Fruit fly (Drosophila melanogaster) whole organism, embryonic: Measurements from ENCODE around the gene Gcat.
A peak's percentile ranks its signal among the peaks of the same experiment; 100 is the strongest.

Experiments
- B-H2 ChIP-seq: fragments of 200-800 bp; sonication (Bioruptor generic); optimal IDR thresholded peaks from 2 replicates; lab custom pipeline; 2018; ENCODE audit warnings: missing biosample characterization, mild to moderate bottlenecking, missing genetic modification characterization
- CG13287 ChIP-seq: fragments of 200-800 bp; sonication (Bioruptor generic); IDR thresholded peaks from 2 replicates; pipeline ENCODE4 v1.3.6; 2022; ENCODE audit warnings: missing biosample characterization, missing genetic modification characterization; ENCODE audit not compliant: partially characterized antibody
- CG13296 ChIP-seq: fragments of 200-800 bp; sonication (Bioruptor generic); optimal IDR thresholded peaks from 3 replicates; lab custom pipeline; 2018; ENCODE audit warnings: missing biosample characterization, mild to moderate bottlenecking, missing genetic modification characterization
- CG13424 ChIP-seq: fragments of 200-800 bp; sonication (Bioruptor generic); optimal IDR thresholded peaks from 2 replicates; lab custom pipeline; 2019; ENCODE audit warnings: missing biosample characterization, mild to moderate bottlenecking, missing genetic modification characterization, moderate library complexity
- CG14860 ChIP-seq: fragments of 200-800 bp; sonication (Bioruptor generic); IDR thresholded peaks from 3 replicates; pipeline ENCODE4 v1.3.6; 2022; ENCODE audit warnings: missing biosample characterization, missing genetic modification characterization; ENCODE audit not compliant: partially characterized antibody
- CG14965 ChIP-seq: fragments of 200-800 bp; sonication (Bioruptor generic); optimal IDR thresholded peaks from 2 replicates; lab custom pipeline; 2016; ENCODE audit warnings: missing biosample characterization, missing genetic modification characterization, borderline replicate concordance
- CG15514 ChIP-seq: fragments of 200-800 bp; sonication (Bioruptor generic); optimal IDR thresholded peaks from 3 replicates; lab custom pipeline; 2017; ENCODE audit warnings: missing biosample characterization, missing genetic modification characterization, mild to moderate bottlenecking, moderate library complexity, missing genetic modification reagents
- CG1603 ChIP-seq: fragments of 200-800 bp; sonication (Bioruptor generic); optimal IDR thresholded peaks from 2 replicates; lab custom pipeline; 2019; ENCODE audit warnings: missing biosample characterization, mild to moderate bottlenecking, missing genetic modification characterization, moderate library complexity
- CG16813 ChIP-seq: fragments of 200-800 bp; sonication (Bioruptor generic); IDR thresholded peaks from 3 replicates; pipeline ENCODE4 v1.3.6; 2022; ENCODE audit warnings: missing biosample characterization, missing genetic modification characterization; ENCODE audit not compliant: partially characterized antibody
- CG31388 ChIP-seq: fragments of 200-800 bp; sonication (Bioruptor generic); optimal IDR thresholded peaks from 2 replicates; lab custom pipeline; 2016; ENCODE audit warnings: missing biosample characterization, missing genetic modification characterization
- CG34224 ChIP-seq: fragments of 200-800 bp; sonication (Bioruptor generic); IDR thresholded peaks from 3 replicates; pipeline ENCODE4 v1.3.6; 2022; ENCODE audit warnings: missing biosample characterization, missing genetic modification characterization; ENCODE audit not compliant: partially characterized antibody
- CG3995 ChIP-seq: fragments of 200-800 bp; sonication (Bioruptor generic); optimal IDR thresholded peaks from 3 replicates; lab custom pipeline; 2016; ENCODE audit warnings: missing biosample characterization, missing genetic modification characterization
- CG6791 ChIP-seq: fragments of 200-800 bp; sonication (Bioruptor generic); IDR thresholded peaks from 3 replicates; pipeline ENCODE4 v1.3.6; 2022; ENCODE audit warnings: missing biosample characterization, missing genetic modification characterization; ENCODE audit not compliant: partially characterized antibody
- CkIIα-i1 ChIP-seq: fragments of 200-800 bp; sonication (Bioruptor generic); IDR thresholded peaks from 2 replicates; pipeline ENCODE4 v1.3.6; 2022; ENCODE audit warnings: missing biosample characterization, missing genetic modification characterization
- D19B ChIP-seq: fragments of 200-800 bp; sonication (Bioruptor generic); optimal IDR thresholded peaks from 2 replicates; lab custom pipeline; 2017; ENCODE audit warnings: missing biosample characterization, mild to moderate bottlenecking, missing genetic modification characterization
- Dp ChIP-seq: fragments of 200-800 bp; sonication (Bioruptor generic); optimal IDR thresholded peaks from 2 replicates; lab custom pipeline; 2018; ENCODE audit warnings: missing biosample characterization, mild to moderate bottlenecking, missing genetic modification characterization, moderate library complexity
- E2f2 ChIP-seq: fragments of 200-800 bp; sonication (Bioruptor generic); IDR thresholded peaks from 2 replicates; pipeline ENCODE4 v1.3.6; 2022; ENCODE audit warnings: missing biosample characterization, missing genetic modification characterization
- Gsc ChIP-seq: fragments of 200-800 bp; sonication (Bioruptor generic); IDR thresholded peaks from 2 replicates; pipeline ENCODE4 v1.3.6; 2022; ENCODE audit warnings: missing biosample characterization, missing genetic modification characterization
- HLH4C ChIP-seq: fragments of 200-800 bp; sonication (Bioruptor generic); IDR thresholded peaks from 3 replicates; pipeline ENCODE4 v1.3.6; 2022; ENCODE audit warnings: missing biosample characterization, missing genetic modification characterization; ENCODE audit not compliant: partially characterized antibody
- MESR4 ChIP-seq: fragments of 200-800 bp; sonication (Bioruptor generic); optimal IDR thresholded peaks from 2 replicates; lab custom pipeline; 2018; ENCODE audit warnings: missing biosample characterization, mild to moderate bottlenecking, missing genetic modification characterization, moderate library complexity
- Mrtf ChIP-seq: fragments of 200-800 bp; sonication (Bioruptor generic); IDR thresholded peaks from 3 replicates; pipeline ENCODE4 v1.3.6; 2022; ENCODE audit warnings: missing biosample characterization, missing genetic modification characterization
- Nf-YA ChIP-seq: fragments of 200-800 bp; sonication (Bioruptor generic); IDR thresholded peaks from 2 replicates; pipeline ENCODE4 v1.3.6; 2022; ENCODE audit warnings: missing biosample characterization, missing genetic modification characterization
- Pdp1 ChIP-seq, 2 experiments: fragments of 200-800 bp; sonication (Bioruptor generic); optimal IDR thresholded peaks; 3 replicates each; lab custom pipeline; 2016; ENCODE audit warnings: missing biosample characterization in 2 of 2, missing genetic modification characterization in 2 of 2, mild to moderate bottlenecking in 1 of 2, moderate library complexity in 1 of 2
- Rfx ChIP-seq: fragments of 200-800 bp; sonication (Bioruptor generic); IDR thresholded peaks from 2 replicates; pipeline ENCODE4 v1.3.6; 2022; ENCODE audit warnings: missing biosample characterization, missing genetic modification characterization
- Scr ChIP-seq: fragments of 200-800 bp; sonication (Bioruptor generic); IDR thresholded peaks from 2 replicates; pipeline ENCODE4 v1.3.6; 2022; ENCODE audit warnings: missing biosample characterization, missing genetic modification characterization; ENCODE audit not compliant: partially characterized antibody
- Xrp1 ChIP-seq: fragments of 200-800 bp; sonication (Bioruptor generic); IDR thresholded peaks from 2 replicates; pipeline ENCODE4 v1.3.6; 2022; ENCODE audit warnings: missing biosample characterization, missing genetic modification characterization
- YL-1 ChIP-seq: fragments of 200-800 bp; sonication (Bioruptor generic); optimal IDR thresholded peaks from 3 replicates; lab custom pipeline; 2017; ENCODE audit warnings: missing biosample characterization, mild to moderate bottlenecking, missing genetic modification characterization
- amos ChIP-seq: fragments of 200-800 bp; sonication (Bioruptor generic); IDR thresholded peaks from 2 replicates; pipeline ENCODE4 v1.3.6; 2022; ENCODE audit warnings: missing biosample characterization, missing genetic modification characterization; ENCODE audit not compliant: partially characterized antibody
- bbx ChIP-seq: fragments of 200-800 bp; sonication (Bioruptor generic); IDR thresholded peaks from 2 replicates; pipeline ENCODE4 v1.3.6; 2022; ENCODE audit warnings: missing biosample characterization, missing genetic modification characterization; ENCODE audit not compliant: partially characterized antibody
- bowl ChIP-seq: fragments of 200-800 bp; sonication (Bioruptor generic); IDR thresholded peaks from 2 replicates; pipeline ENCODE4 v1.3.6; 2022; ENCODE audit warnings: missing biosample characterization, missing genetic modification characterization
- cg ChIP-seq: fragments of 200-800 bp; sonication (Bioruptor generic); optimal IDR thresholded peaks from 3 replicates; lab custom pipeline; 2019; ENCODE audit warnings: missing biosample characterization, mild to moderate bottlenecking, missing genetic modification characterization, moderate library complexity
- crp ChIP-seq, 2 experiments: fragments of 200-800 bp; sonication (Bioruptor generic); optimal IDR thresholded peaks; 2 replicates in 1 of 2; 3 replicates in 1 of 2; lab custom pipeline; 2017; ENCODE audit warnings: missing biosample characterization in 2 of 2, missing genetic modification characterization in 2 of 2, mild to moderate bottlenecking in 1 of 2, moderate library complexity in 1 of 2
- da ChIP-seq: fragments of 200-800 bp; sonication (Bioruptor generic); optimal IDR thresholded peaks from 2 replicates; lab custom pipeline; 2016; ENCODE audit warnings: missing biosample characterization, missing genetic modification characterization
- hb ChIP-seq: fragments of 200-800 bp; sonication (Bioruptor generic); IDR thresholded peaks from 3 replicates; pipeline ENCODE4 v1.3.6; 2022; ENCODE audit warnings: missing biosample characterization, missing genetic modification characterization; ENCODE audit not compliant: partially characterized antibody
- inv ChIP-seq: fragments of 200-800 bp; sonication (Bioruptor generic); IDR thresholded peaks from 2 replicates; pipeline ENCODE4 v1.3.6; 2022; ENCODE audit warnings: missing biosample characterization, missing genetic modification characterization; ENCODE audit not compliant: partially characterized antibody
- kay ChIP-seq: fragments of 200-800 bp; sonication (Bioruptor generic); optimal IDR thresholded peaks from 2 replicates; lab custom pipeline; 2016; ENCODE audit warnings: missing biosample characterization, missing genetic modification characterization
- odd ChIP-seq: fragments of 200-800 bp; sonication (Bioruptor generic); optimal IDR thresholded peaks from 2 replicates; lab custom pipeline; 2017; ENCODE audit warnings: missing biosample characterization, mild to moderate bottlenecking, missing genetic modification characterization
- onecut ChIP-seq: fragments of 200-800 bp; sonication (Bioruptor generic); IDR thresholded peaks from 2 replicates; pipeline ENCODE4 v1.3.6; 2022; ENCODE audit warnings: missing biosample characterization, missing genetic modification characterization
- phol ChIP-seq: fragments of 200-800 bp; sonication (Bioruptor generic); optimal IDR thresholded peaks from 3 replicates; lab custom pipeline; 2018; ENCODE audit warnings: missing biosample characterization, mild to moderate bottlenecking, missing genetic modification characterization, moderate library complexity
- psq ChIP-seq: fragments of 200-800 bp; sonication (Bioruptor generic); optimal IDR thresholded peaks from 2 replicates; lab custom pipeline; 2017; ENCODE audit warnings: missing biosample characterization, missing genetic modification characterization
- sna ChIP-seq: fragments of 200-800 bp; sonication (Bioruptor generic); IDR thresholded peaks from 2 replicates; pipeline ENCODE4 v1.3.6; 2022; ENCODE audit warnings: missing biosample characterization, missing genetic modification characterization; ENCODE audit not compliant: partially characterized antibody
- stwl ChIP-seq: fragments of 200-800 bp; sonication (Bioruptor generic); optimal IDR thresholded peaks from 3 replicates; lab custom pipeline; 2018; ENCODE audit warnings: missing biosample characterization, mild to moderate bottlenecking, missing genetic modification characterization, moderate library complexity
- tll ChIP-seq, 2 experiments: fragments of 200-800 bp in 1 of 2; fragments of >200 bp in 1 of 2; sonication (Bioruptor generic) in 1 of 2; optimal IDR thresholded peaks; 2 replicates each; lab custom pipeline; 2017 to 2019; ENCODE audit warnings: missing biosample characterization in 2 of 2, missing genetic modification characterization in 2 of 2, mild to moderate bottlenecking in 1 of 2, moderate library complexity in 1 of 2
- trh ChIP-seq: fragments of 200-800 bp; sonication (Bioruptor generic); optimal IDR thresholded peaks from 2 replicates; lab custom pipeline; 2016; ENCODE audit warnings: missing biosample characterization, missing genetic modification characterization
- tx ChIP-seq: fragments of 200-800 bp; sonication (Bioruptor generic); optimal IDR thresholded peaks from 2 replicates; lab custom pipeline; 2016; ENCODE audit warnings: missing biosample characterization, missing genetic modification characterization
- vvl ChIP-seq: fragments of 200-800 bp; sonication (Bioruptor generic); IDR thresholded peaks from 2 replicates; pipeline ENCODE4 v1.3.6; 2022; ENCODE audit warnings: missing biosample characterization, missing genetic modification characterization

Gene Gcat

DNA sequence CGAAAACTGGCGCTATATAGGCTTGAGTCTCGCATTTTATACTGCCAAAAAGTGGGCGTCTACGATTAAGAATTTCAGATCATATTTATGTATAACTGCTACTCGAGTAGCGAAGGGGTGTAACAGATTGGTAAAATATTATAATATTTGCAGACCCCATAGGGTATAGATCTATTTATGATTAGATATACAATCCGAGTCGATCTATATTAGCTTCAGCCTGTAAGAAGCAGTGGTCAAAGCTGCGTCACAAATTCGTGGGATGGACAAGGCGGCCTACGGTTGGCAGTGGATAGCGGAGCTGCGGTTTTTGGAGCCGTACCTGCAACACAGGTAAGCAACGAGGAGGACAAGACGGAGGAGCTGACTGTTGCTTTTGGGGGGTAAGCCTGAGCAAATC, 14.0 kb upstream of the Gcat start, which contains the start of gene Cubn2:
Cubn2 (minus strand) TSS at position 101 of the 400 bp plus-strand sequence.
- no peak for TF ChIP-seq CG3995 (GFP tag; lab: Kevin White, UChicago)
- no peak for TF ChIP-seq Rfx (GFP tag; lab: Robert Waterston, UW)
- no peak for TF ChIP-seq Nf-YA (GFP tag; lab: Robert Waterston, UW)
- no peak for TF ChIP-seq CG1603 (tag; lab: Kevin White, UChicago)
- TF ChIP-seq tll (GFP tag; optimal IDR thresholded peaks at IDR 0.05; lab: Kevin White, UChicago): no peak
- TF ChIP-seq cg (GFP tag; lab: Kevin White, UChicago): no peak
- TF ChIP-seq CG14965 (GFP tag; lab: Kevin White, UChicago): no peak
- no peak for TF ChIP-seq odd
- TF ChIP-seq tx (GFP tag; lab: Kevin White, UChicago): no peak
- TF ChIP-seq CkIIα-i1 (GFP tag; lab: Robert Waterston, UW): no peak
- TF ChIP-seq Gsc (GFP tag; lab: Robert Waterston, UW): no peak
- TF ChIP-seq da: no peak
- no peak for TF ChIP-seq trh
- TF ChIP-seq Pdp1 (GFP tag; optimal IDR thresholded peaks at IDR 0.05; lab: Kevin White, UChicago): no peak
- no peak for TF ChIP-seq CG13296

dm6 chr3L:11801622-11802021, 961 bp upstream of the Gcat start:
- TF ChIP-seq psq (GFP tag; lab: Kevin White, UChicago) (no peak), Mrtf (GFP tag; lab: Robert Waterston, UW) (no peak), CG14860 (GFP tag; lab: Robert Waterston, UW) (peak; percentile 62; the same call in 2 of the 3 replicates), CG6791 (GFP tag; lab: Robert Waterston, UW) (peak; percentile 33; the same call in 1 of the 3 replicates), CG34224 (no peak), hb (GFP tag; lab: Robert Waterston, UW) (0 out of 3 replicates have a peak, but pooled peaks have one; percentile 15), CG13287 (GFP tag; lab: Robert Waterston, UW) (peak; percentile 25; the same call in 1 of the 2 replicates), sna (GFP tag; lab: Robert Waterston, UW) (0 out of 2 replicates have a peak, but pooled peaks have one; percentile 40), B-H2 (GFP tag; lab: Kevin White, UChicago) (no peak), D19B (GFP tag; lab: Kevin White, UChicago) (peak; percentile 56), CG16813 (GFP tag; lab: Robert Waterston, UW) (peak; percentile 52; the same call in 1 of the 3 replicates), CG31388 (GFP tag; lab: Kevin White, UChicago) (no peak), HLH4C (peak; percentile 79), Scr (GFP tag; lab: Robert Waterston, UW) (peak; percentile 39; the same call in 1 of the 2 replicates), inv (GFP tag; lab: Robert Waterston, UW) (peak; percentile 20; the same call in 1 of the 2 replicates), CG13424 (tag; lab: Kevin White, UChicago) (no peak)

DNA sequence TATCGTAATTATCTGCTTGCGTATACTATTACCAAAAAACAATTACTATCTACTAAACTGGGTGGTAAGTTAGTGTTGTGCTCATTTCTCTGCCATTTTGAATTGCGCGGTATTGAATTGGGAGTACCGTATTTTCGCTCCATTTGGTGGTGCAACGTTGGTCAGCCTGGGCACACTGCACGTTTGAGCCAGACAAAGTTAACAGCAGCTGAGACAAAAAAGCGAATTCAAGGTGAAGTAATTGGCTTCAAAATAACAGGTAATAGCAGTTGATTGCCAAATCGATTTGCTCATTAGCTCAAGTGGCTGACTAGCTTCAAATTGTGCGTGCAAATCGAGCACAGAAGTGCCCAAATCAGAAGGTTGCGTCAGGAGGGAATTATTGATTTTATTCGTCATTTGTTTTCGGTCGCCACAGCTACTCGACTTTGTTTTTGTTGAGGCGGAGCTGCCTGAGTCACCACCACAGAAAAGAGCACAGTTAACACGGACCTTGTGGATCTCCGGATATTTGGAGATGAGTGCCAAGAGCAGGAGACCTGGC, 5.1 kb downstream of the Gcat start, which contains the start of gene Klp68D:
Klp68D (plus strand) TSS at position 175 of the 544 bp plus-strand sequence.
- TF ChIP-seq YL-1: peak; percentile 45
- peak; percentile 37 for TF ChIP-seq kay
- TF ChIP-seq phol: peak; percentile 24
- TF ChIP-seq vvl (GFP tag; lab: Robert Waterston, UW): no peak
- peak; percentile 92 for TF ChIP-seq onecut (GFP tag; lab: Robert Waterston, UW)
- TF ChIP-seq Xrp1: no peak
- TF ChIP-seq bowl (GFP tag; lab: Robert Waterston, UW): no peak
- peak; percentile 89 for TF ChIP-seq Dp (GFP tag; lab: Kevin White, UChicago)
- TF ChIP-seq crp (GFP tag; optimal IDR thresholded peaks at IDR 0.05; lab: Kevin White, UChicago): peak in 1 of 2 experiments; percentile 59
- TF ChIP-seq bbx (GFP tag; lab: Robert Waterston, UW): 0 out of 2 replicates have a peak, but pooled peaks have one; percentile 13
- peak; percentile 78 for TF ChIP-seq stwl (tag; lab: Kevin White, UChicago)
- peak; percentile 67 for TF ChIP-seq MESR4 (GFP tag; lab: Kevin White, UChicago)
- TF ChIP-seq E2f2 (GFP tag; lab: Robert Waterston, UW): peak; percentile 95
- peak; percentile 38 for TF ChIP-seq CG15514 (GFP tag; lab: Kevin White, UChicago)
- 0 out of 2 replicates have a peak, but pooled peaks have one; percentile 11 for TF ChIP-seq amos (GFP tag; lab: Robert Waterston, UW)
